Worm (Caenorhabditis elegans) whole organism, midembryonic: ENCODE data around the gene Y53G8AM.7.

Source experiments
- T22C8.4 ChIP-seq: fragments of 200-800 bp; sonication (Bioruptor generic); IDR thresholded peaks from 2 replicates; pipeline ENCODE4 v1.3.6; 2022; ENCODE audit warnings: missing genetic modification characterization, missing compliant biosample characterization
- cog-1 ChIP-seq: sonication (generic microtip); optimal IDR thresholded peaks from 2 replicates; lab custom pipeline; 2016; ENCODE audit warnings: missing genetic modification characterization, missing compliant biosample characterization
- flt-1 ChIP-seq: fragments of 200-800 bp; sonication (Bioruptor generic); IDR thresholded peaks from 2 replicates; pipeline ENCODE4 v1.3.6; 2022; ENCODE audit warnings: missing genetic modification characterization, missing compliant biosample characterization
- klf-2 ChIP-seq: fragments of 200-800 bp; sonication (Bioruptor generic); conservative IDR thresholded peaks from 2 replicates; pipeline ENCODE4 v1.3.6; 2022; ENCODE audit warnings: missing genetic modification reagents, missing genetic modification characterization, missing compliant biosample characterization
- ref-1 ChIP-seq: fragments of 200-800 bp; sonication (Bioruptor generic); conservative IDR thresholded peaks from 2 replicates; pipeline ENCODE4 v1.3.6; 2022; ENCODE audit warnings: missing genetic modification reagents, missing genetic modification characterization, missing compliant biosample characterization
- tab-1 ChIP-seq: fragments of 200-800 bp; sonication (Bioruptor generic); IDR thresholded peaks from 2 replicates; pipeline ENCODE4 v1.3.6; 2022; ENCODE audit warnings: missing genetic modification characterization, missing compliant biosample characterization
- ztf-23 ChIP-seq: fragments of 200-800 bp; sonication (Bioruptor generic); IDR thresholded peaks from 2 replicates; pipeline ENCODE4 v1.3.6; 2022; ENCODE audit warnings: missing genetic modification reagents, missing genetic modification characterization, missing compliant biosample characterization
- ztf-29 ChIP-seq: fragments of 200-800 bp; sonication (Bioruptor generic); IDR thresholded peaks from 2 replicates; pipeline ENCODE4 v1.3.6; 2022; ENCODE audit warnings: missing genetic modification reagents, missing genetic modification characterization, missing compliant biosample characterization

ce11 chrIII:3306322-3306721 lies 39.8 kb upstream of the Y53G8AM.7 start:
- TF ChIP-seq T22C8.4: no peak
- no peak for TF ChIP-seq cog-1 (tag; lab: Kevin White, UChicago)
- TF ChIP-seq flt-1 (GFP tag; lab: Robert Waterston, UW): no peak
- no peak for TF ChIP-seq ztf-29
- TF ChIP-seq ref-1: no peak
- no peak for TF ChIP-seq ztf-23 (GFP tag; lab: Robert Waterston, UW)
- no peak for TF ChIP-seq klf-2 (GFP tag; lab: Robert Waterston, UW)
- TF ChIP-seq tab-1 (GFP tag; lab: Robert Waterston, UW): no peak
